Worm (Caenorhabditis elegans) whole organism, late embryonic: ENCODE data around the gene K02C4.3.

Experiments
- C08G9.2 ChIP-seq: sonication (generic microtip); optimal IDR thresholded peaks from 2 replicates; lab custom pipeline; 2016; ENCODE audit warnings: mild to moderate bottlenecking, missing genetic modification characterization, moderate library complexity, missing compliant biosample characterization
- F13H6.1 ChIP-seq: sonication (generic microtip); optimal IDR thresholded peaks from 2 replicates; lab custom pipeline; 2016; ENCODE audit warnings: missing genetic modification characterization, missing compliant biosample characterization
- K02D7.2 ChIP-seq: sonication (generic microtip); optimal IDR thresholded peaks from 2 replicates; lab custom pipeline; 2017; ENCODE audit warnings: mild to moderate bottlenecking, missing genetic modification characterization, missing compliant biosample characterization
- K09A11.1 ChIP-seq: sonication (generic microtip); optimal IDR thresholded peaks from 2 replicates; lab custom pipeline; 2017; ENCODE audit warnings: antibody characterized with exemption, mild to moderate bottlenecking, missing genetic modification characterization, missing compliant biosample characterization; ENCODE audit not compliant: insufficient read depth
- T23F11.4 ChIP-seq: fragments of 200-800 bp; sonication (Bioruptor generic); optimal IDR thresholded peaks from 2 replicates; lab custom pipeline; 2018; ENCODE audit warnings: mild to moderate bottlenecking, missing genetic modification characterization, missing compliant biosample characterization
- Y22D7AL.16 ChIP-seq: sonication (generic microtip); optimal IDR thresholded peaks from 2 replicates; lab custom pipeline; 2016; ENCODE audit warnings: missing genetic modification characterization, missing compliant biosample characterization
- ahr-1 ChIP-seq: sonication (generic microtip); optimal IDR thresholded peaks from 2 replicates; lab custom pipeline; 2016; ENCODE audit warnings: missing genetic modification characterization, missing compliant biosample characterization
- ceh-18 ChIP-seq: sonication (generic microtip); optimal IDR thresholded peaks from 2 replicates; lab custom pipeline; 2016; ENCODE audit warnings: missing genetic modification characterization, missing compliant biosample characterization
- ceh-2 ChIP-seq: sonication (generic microtip); optimal IDR thresholded peaks from 2 replicates; lab custom pipeline; 2016; ENCODE audit warnings: missing genotype, missing genetic modification characterization, missing compliant biosample characterization
- ceh-22 ChIP-seq: sonication (generic microtip); optimal IDR thresholded peaks from 2 replicates; lab custom pipeline; 2017; ENCODE audit warnings: missing biosample characterization, missing genetic modification characterization
- ceh-24 ChIP-seq: sonication (generic microtip); optimal IDR thresholded peaks from 2 replicates; lab custom pipeline; 2016; ENCODE audit warnings: mild to moderate bottlenecking, missing genetic modification characterization, missing compliant biosample characterization
- ceh-30 ChIP-seq: fragments of 150-350 bp; optimal IDR thresholded peaks from 2 replicates; lab custom pipeline; 2014; ENCODE audit warnings: missing biosample characterization, missing genetic modification characterization
- ceh-31 ChIP-seq: sonication (generic microtip); optimal IDR thresholded peaks from 2 replicates; lab custom pipeline; 2016; ENCODE audit warnings: missing genetic modification characterization, missing compliant biosample characterization
- ceh-34 ChIP-seq: sonication (generic microtip); optimal IDR thresholded peaks from 2 replicates; lab custom pipeline; 2016; ENCODE audit warnings: mild to moderate bottlenecking, missing genetic modification characterization, missing compliant biosample characterization
- ceh-48 ChIP-seq: sonication (generic microtip); optimal IDR thresholded peaks from 2 replicates; lab custom pipeline; 2016; ENCODE audit warnings: missing genetic modification characterization, inconsistent platforms, missing compliant biosample characterization
- ceh-6 ChIP-seq: fragments of 200-800 bp; sonication (Bioruptor generic); optimal IDR thresholded peaks from 2 replicates; lab custom pipeline; 2018; ENCODE audit warnings: mild to moderate bottlenecking, missing genetic modification characterization, missing compliant biosample characterization
- ceh-9 ChIP-seq: sonication (generic microtip); optimal IDR thresholded peaks from 2 replicates; lab custom pipeline; 2016; ENCODE audit warnings: mild to moderate bottlenecking, missing genetic modification characterization, inconsistent platforms, missing compliant biosample characterization
- che-1 ChIP-seq: sonication (generic microtip); optimal IDR thresholded peaks from 2 replicates; lab custom pipeline; 2016; ENCODE audit warnings: mild to moderate bottlenecking, missing genetic modification characterization, missing compliant biosample characterization
- dve-1 ChIP-seq: sonication (generic microtip); optimal IDR thresholded peaks from 2 replicates; lab custom pipeline; 2017; ENCODE audit warnings: antibody characterized with exemption, mild to moderate bottlenecking, missing genetic modification characterization, missing compliant biosample characterization
- elt-4 ChIP-seq: sonication (generic microtip); optimal IDR thresholded peaks from 2 replicates; lab custom pipeline; 2016; ENCODE audit warnings: missing genetic modification characterization, missing compliant biosample characterization
- ets-4 ChIP-seq: sonication (generic microtip); optimal IDR thresholded peaks from 2 replicates; lab custom pipeline; 2016; ENCODE audit warnings: missing genetic modification characterization, missing compliant biosample characterization
- eyg-1 ChIP-seq: sonication (generic microtip); optimal IDR thresholded peaks from 2 replicates; lab custom pipeline; 2016; ENCODE audit warnings: missing genotype, missing genetic modification characterization, missing compliant biosample characterization
- fax-1 ChIP-seq: sonication (generic microtip); optimal IDR thresholded peaks from 2 replicates; lab custom pipeline; 2016; ENCODE audit warnings: missing genotype, missing genetic modification characterization, missing compliant biosample characterization
- fkh-6 ChIP-seq: sonication (generic microtip); optimal IDR thresholded peaks from 2 replicates; lab custom pipeline; 2016; ENCODE audit warnings: missing genetic modification characterization, missing compliant biosample characterization
- hlh-15 ChIP-seq: sonication (generic microtip); optimal IDR thresholded peaks from 2 replicates; lab custom pipeline; 2016; ENCODE audit warnings: missing genetic modification characterization, missing compliant biosample characterization
- hlh-6 ChIP-seq: sonication (generic microtip); optimal IDR thresholded peaks from 2 replicates; lab custom pipeline; 2016; ENCODE audit warnings: missing genotype, missing genetic modification characterization, missing compliant biosample characterization
- lin-11 ChIP-seq: fragments of 200-800 bp; sonication (Bioruptor generic); optimal IDR thresholded peaks from 2 replicates; lab custom pipeline; 2018; ENCODE audit warnings: mild to moderate bottlenecking, missing genetic modification characterization, missing compliant biosample characterization
- madf-2 ChIP-seq: sonication (generic microtip); optimal IDR thresholded peaks from 2 replicates; lab custom pipeline; 2017; ENCODE audit warnings: missing genetic modification characterization, missing compliant biosample characterization
- mec-3 ChIP-seq: sonication (generic microtip); optimal IDR thresholded peaks from 2 replicates; lab custom pipeline; 2016; ENCODE audit warnings: borderline replicate concordance, missing genetic modification characterization, missing compliant biosample characterization
- nfya-1 ChIP-seq: sonication (generic microtip); optimal IDR thresholded peaks from 2 replicates; lab custom pipeline; 2017; ENCODE audit warnings: missing genetic modification characterization, mild to moderate bottlenecking, missing compliant biosample characterization, antibody characterized with exemption, moderate library complexity
- nhr-232 ChIP-seq: sonication (generic microtip); optimal IDR thresholded peaks from 2 replicates; lab custom pipeline; 2016; ENCODE audit warnings: missing genetic modification characterization, missing compliant biosample characterization
- odd-2 ChIP-seq: sonication (generic microtip); optimal IDR thresholded peaks from 2 replicates; lab custom pipeline; 2017; ENCODE audit warnings: antibody characterized with exemption, mild to moderate bottlenecking, missing genetic modification characterization, missing compliant biosample characterization
- pax-1 ChIP-seq: fragments of 150-350 bp; optimal IDR thresholded peaks from 2 replicates; lab custom pipeline; 2014; ENCODE audit warnings: missing biosample characterization, missing genetic modification characterization
- pha-2 ChIP-seq: sonication (generic microtip); optimal IDR thresholded peaks from 2 replicates; lab custom pipeline; 2017; ENCODE audit warnings: mild to moderate bottlenecking, missing genetic modification characterization, missing compliant biosample characterization
- pha-4 ChIP-seq: fragments of 150-350 bp; optimal IDR thresholded peaks from 2 replicates; lab custom pipeline; 2018; ENCODE audit warnings: missing biosample characterization, missing genetic modification reagents, missing genetic modification characterization
- pqm-1 ChIP-seq: sonication (generic microtip); optimal IDR thresholded peaks from 2 replicates; lab custom pipeline; 2016; ENCODE audit warnings: missing genetic modification characterization, missing compliant biosample characterization
- ref-2 ChIP-seq: sonication (generic microtip); optimal IDR thresholded peaks from 2 replicates; lab custom pipeline; 2016; ENCODE audit warnings: missing genetic modification characterization, missing compliant biosample characterization
- sdc-2 ChIP-seq: sonication (generic microtip); optimal IDR thresholded peaks from 2 replicates; lab custom pipeline; 2016; ENCODE audit warnings: missing genotype, missing genetic modification characterization, missing compliant biosample characterization
- syd-9 ChIP-seq: sonication (generic microtip); optimal IDR thresholded peaks from 2 replicates; lab custom pipeline; 2016; ENCODE audit warnings: mild to moderate bottlenecking, missing genetic modification characterization, moderate library complexity, missing compliant biosample characterization
- tbx-7 ChIP-seq: sonication (generic microtip); optimal IDR thresholded peaks from 2 replicates; lab custom pipeline; 2016; ENCODE audit warnings: missing genotype, missing genetic modification characterization, missing compliant biosample characterization
- ttx-3 ChIP-seq: sonication (generic microtip); optimal IDR thresholded peaks from 2 replicates; lab custom pipeline; 2016; ENCODE audit warnings: missing genetic modification reagents, missing genetic modification characterization, missing compliant biosample characterization
- unc-3 ChIP-seq, 2 experiments: fragments of 200-800 bp in 1 of 2; sonication (Bioruptor generic) in 1 of 2; sonication (generic microtip) in 1 of 2; conservative IDR thresholded peaks in 1 of 2; optimal IDR thresholded peaks in 1 of 2; 2 replicates each; pipeline versions ENCODE4 v1.3.6 to Lab custom; 2016 to 2022; ENCODE audit warnings: missing compliant biosample characterization in 2 of 2, missing genetic modification characterization in 2 of 2, missing genetic modification reagents in 1 of 2
- unc-42 ChIP-seq: sonication (generic microtip); optimal IDR thresholded peaks from 2 replicates; lab custom pipeline; 2016; ENCODE audit warnings: missing genotype, missing genetic modification characterization, missing compliant biosample characterization
- unc-55 ChIP-seq: sonication (generic microtip); optimal IDR thresholded peaks from 2 replicates; lab custom pipeline; 2017; ENCODE audit warnings: missing biosample characterization, missing genetic modification reagents, missing genetic modification characterization
- unc-86 ChIP-seq: sonication (generic microtip); optimal IDR thresholded peaks from 2 replicates; lab custom pipeline; 2016; ENCODE audit warnings: missing genetic modification characterization, missing compliant biosample characterization
- zip-5 ChIP-seq: sonication (generic microtip); optimal IDR thresholded peaks from 2 replicates; lab custom pipeline; 2016; ENCODE audit warnings: missing genetic modification characterization, missing compliant biosample characterization
- ztf-16 ChIP-seq: sonication (generic microtip); optimal IDR thresholded peaks from 2 replicates; lab custom pipeline; 2017; ENCODE audit warnings: missing genetic modification characterization, missing compliant biosample characterization

Gene K02C4.3

DNA sequence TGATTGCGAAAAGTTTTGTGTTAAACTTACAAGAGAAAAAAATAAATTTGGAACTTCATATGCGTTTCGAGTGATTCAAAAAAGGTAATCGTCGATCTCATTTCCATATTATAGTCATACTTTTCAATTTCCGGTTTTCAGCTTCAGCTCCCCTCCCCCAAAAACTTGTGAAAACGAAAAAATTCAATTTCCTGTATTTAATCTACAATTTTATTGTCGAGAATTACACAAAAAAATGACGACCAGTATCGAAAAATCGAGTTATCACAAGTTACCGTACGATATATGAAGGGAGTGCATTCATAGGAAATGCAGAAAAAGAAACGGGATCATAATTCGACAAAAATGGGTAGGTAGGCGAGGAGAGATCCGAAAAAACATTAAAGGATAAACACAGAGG lies 25.4 kb upstream of the K02C4.3 start, which contains the start of gene lron-4:
TSS of gene lron-4 (minus strand) at position 101 of the 400 bp plus-strand sequence.
- TF ChIP-seq hlh-6 (tag; lab: Kevin White, UChicago) (no peak), ets-4 (tag; lab: Kevin White, UChicago) (no peak), mec-3 (tag; lab: Kevin White, UChicago) (no peak), ceh-6 (no peak), K09A11.1 (tag; lab: Kevin White, UChicago) (no peak), madf-2 (no peak), lin-11 (tag; lab: Kevin White, UChicago) (no peak), dve-1 (tag; lab: Kevin White, UChicago) (no peak), ttx-3 (tag; lab: Kevin White, UChicago) (no peak), tbx-7 (tag; lab: Kevin White, UChicago) (no peak), che-1 (tag; lab: Kevin White, UChicago) (no peak), fax-1 (tag; lab: Kevin White, UChicago) (no peak), ceh-48 (tag; lab: Kevin White, UChicago) (no peak), sdc-2 (tag; lab: Kevin White, UChicago) (no peak), ceh-30 (tag; lab: Kevin White, UChicago) (no peak), eyg-1 (tag; lab: Kevin White, UChicago) (no peak)

DNA sequence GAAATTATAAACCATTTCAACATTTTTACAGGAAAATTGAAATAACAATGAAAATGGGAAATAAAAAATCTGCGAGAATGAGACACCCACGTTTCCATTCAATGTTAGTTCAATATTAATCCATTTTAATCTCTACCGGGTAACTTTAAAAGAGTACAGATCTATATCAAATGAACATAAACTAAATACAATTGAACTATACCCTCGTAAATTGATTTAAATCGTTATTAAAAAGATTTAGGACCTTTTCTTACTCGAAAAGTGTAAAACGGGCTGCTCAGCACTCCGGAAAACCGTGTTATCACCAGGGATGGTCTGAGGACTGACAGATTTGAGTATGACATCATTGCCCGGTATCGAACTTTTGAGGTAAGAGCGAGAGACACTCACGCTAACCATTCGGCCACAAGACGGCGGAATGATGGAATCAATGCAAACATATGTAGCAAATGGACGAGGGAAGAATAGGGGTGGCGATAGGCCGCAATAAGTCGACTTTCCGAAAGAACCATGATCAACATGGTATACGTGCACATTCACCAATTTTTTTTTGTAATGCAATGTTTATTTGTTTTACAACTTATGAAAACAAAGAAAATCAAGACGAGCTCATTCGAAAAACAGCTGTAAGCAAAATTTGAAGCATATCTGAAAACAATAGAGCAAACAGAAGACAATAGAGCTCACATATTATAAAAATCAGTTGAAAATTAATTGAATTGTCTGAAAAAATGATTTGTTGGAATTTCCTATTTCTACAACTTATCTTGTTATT lies 20.5 kb upstream of the K02C4.3 start, which contains the start of the genes chst-1 and C41C4.9:
TSS of gene chst-1 (minus strand) at position 51 of the 775 bp plus-strand sequence.
TSS of gene C41C4.9 (plus strand) at position 725 of the 775 bp plus-strand sequence.
- TF ChIP-seq unc-55 (peak; percentile 16), ceh-18 (tag; lab: Kevin White, UChicago) (peak; percentile 88), ceh-6 (peak; percentile 96), unc-86 (tag; lab: Kevin White, UChicago) (peak; percentile 90), ceh-30 (tag; lab: Kevin White, UChicago) (peak; percentile 73), ceh-22 (peak; percentile 56), tbx-7 (tag; lab: Kevin White, UChicago) (peak; percentile 55), ceh-24 (peak; percentile 69), unc-42 (tag; lab: Kevin White, UChicago) (peak; percentile 26), pqm-1 (peak; percentile 84), pha-4 (tag; lab: Kevin White, UChicago) (no peak), F13H6.1 (peak; percentile 86), elt-4 (tag; lab: Kevin White, UChicago) (peak; percentile 73), ceh-31 (tag; lab: Kevin White, UChicago) (peak; percentile 84), eyg-1 (tag; lab: Kevin White, UChicago) (peak; percentile 93), nhr-232 (tag; lab: Kevin White, UChicago) (peak; percentile 89), lin-11 (tag; lab: Kevin White, UChicago) (peak; percentile 88), madf-2 (peak; percentile 92), fkh-6 (tag; lab: Kevin White, UChicago) (peak; percentile 94), K02D7.2 (tag; lab: Kevin White, UChicago) (peak; percentile 89), hlh-15 (tag; lab: Kevin White, UChicago) (peak; percentile 88), Y22D7AL.16 (tag; lab: Kevin White, UChicago) (peak; percentile 88), pha-2 (tag; lab: Kevin White, UChicago) (peak; percentile 92), C08G9.2 (peak; percentile 80), mec-3 (tag; lab: Kevin White, UChicago) (no peak), ceh-34 (tag; lab: Kevin White, UChicago) (peak; percentile 92), odd-2 (tag; lab: Kevin White, UChicago) (no peak), ceh-2 (tag; lab: Kevin White, UChicago) (peak; percentile 87), ceh-9 (tag; lab: Kevin White, UChicago) (peak; percentile 89), che-1 (tag; lab: Kevin White, UChicago) (peak; percentile 92), syd-9 (tag; lab: Kevin White, UChicago) (peak; percentile 90), unc-3 (GFP tag; conservative IDR thresholded peaks at IDR 0.05; lab: Robert Waterston, UW) (peak; percentile 91), unc-3 (tag; optimal IDR thresholded peaks at IDR 0.05; lab: Kevin White, UChicago) (peak; percentile 86), K09A11.1 (tag; lab: Kevin White, UChicago) (peak; percentile 79), ztf-16 (peak; percentile 96), nfya-1 (peak; percentile 69), ref-2 (tag; lab: Kevin White, UChicago) (no peak), T23F11.4 (peak; percentile 88), zip-5 (tag; lab: Kevin White, UChicago) (peak; percentile 67), pax-1 (tag; lab: Kevin White, UChicago) (no peak), ahr-1 (tag; lab: Kevin White, UChicago) (peak; percentile 91)
